Fruit fly (Drosophila melanogaster) whole organism, prepupa: ENCODE results near the gene rempA.

Experiments
- Blimp-1 ChIP-seq: fragments of 200-800 bp; sonication (Bioruptor generic); optimal IDR thresholded peaks from 3 replicates; lab custom pipeline; 2017; ENCODE audit warnings: missing biosample characterization, missing genetic modification characterization, mild to moderate bottlenecking, moderate library complexity, missing genetic modification reagents
- CG10631 ChIP-seq: fragments of 200-800 bp; sonication (Bioruptor generic); optimal IDR thresholded peaks from 2 replicates; lab custom pipeline; 2016; ENCODE audit warnings: missing biosample characterization, missing genetic modification characterization
- CG10669 ChIP-seq: fragments of 200-800 bp; sonication (Bioruptor generic); optimal IDR thresholded peaks from 3 replicates; lab custom pipeline; 2018; ENCODE audit warnings: missing biosample characterization, mild to moderate bottlenecking, missing genetic modification characterization, moderate library complexity
- CG11294 ChIP-seq: fragments of 200-800 bp; sonication (Bioruptor generic); IDR thresholded peaks from 2 replicates; pipeline ENCODE4 v1.3.6; 2022; ENCODE audit warnings: missing biosample characterization, missing genetic modification characterization
- CG11762 ChIP-seq: fragments of 200-800 bp; sonication (Bioruptor generic); optimal IDR thresholded peaks from 3 replicates; lab custom pipeline; 2016; ENCODE audit warnings: missing biosample characterization, missing genetic modification characterization; ENCODE audit not compliant: insufficient read depth
- CG11902 ChIP-seq: fragments of 200-800 bp; sonication (Bioruptor generic); optimal IDR thresholded peaks from 3 replicates; lab custom pipeline; 2016; ENCODE audit warnings: missing biosample characterization, missing genetic modification characterization
- CG1621 ChIP-seq: fragments of 200-800 bp; sonication (Bioruptor generic); optimal IDR thresholded peaks from 3 replicates; lab custom pipeline; 2018; ENCODE audit warnings: missing biosample characterization, mild to moderate bottlenecking, missing genetic modification characterization
- CG16779 ChIP-seq: fragments of 200-800 bp; sonication (Bioruptor generic); optimal IDR thresholded peaks from 3 replicates; lab custom pipeline; 2017; ENCODE audit warnings: missing biosample characterization, mild to moderate bottlenecking, missing genetic modification characterization
- CG3032 ChIP-seq: fragments of 200-800 bp; optimal IDR thresholded peaks from 2 replicates; lab custom pipeline; 2019; ENCODE audit warnings: missing biosample characterization, mild to moderate bottlenecking, missing genetic modification characterization, moderate library complexity
- CG31627 ChIP-seq: fragments of 200-800 bp; sonication (Bioruptor generic); optimal IDR thresholded peaks from 3 replicates; lab custom pipeline; 2016; ENCODE audit warnings: missing biosample characterization, missing genetic modification characterization
- CG32006 ChIP-seq: fragments of 200-800 bp; sonication (Bioruptor generic); optimal IDR thresholded peaks from 3 replicates; lab custom pipeline; 2017; ENCODE audit warnings: missing biosample characterization, mild to moderate bottlenecking, missing genetic modification characterization
- CG34406 ChIP-seq: fragments of 200-800 bp; sonication (Bioruptor generic); optimal IDR thresholded peaks from 3 replicates; lab custom pipeline; 2016; ENCODE audit warnings: missing biosample characterization, missing genetic modification characterization
- CG3919 ChIP-seq: fragments of 200-800 bp; sonication (Bioruptor generic); optimal IDR thresholded peaks from 3 replicates; lab custom pipeline; 2016; ENCODE audit warnings: missing biosample characterization, missing genetic modification characterization
- CG4318 ChIP-seq: fragments of 200-800 bp; sonication (Bioruptor generic); optimal IDR thresholded peaks from 3 replicates; lab custom pipeline; 2017; ENCODE audit warnings: missing biosample characterization, mild to moderate bottlenecking, missing genetic modification characterization
- CG6792 ChIP-seq: fragments of 200-800 bp; sonication (Bioruptor generic); optimal IDR thresholded peaks from 3 replicates; lab custom pipeline; 2016; ENCODE audit warnings: missing biosample characterization, missing genetic modification characterization
- CG7368 ChIP-seq: fragments of 200-800 bp; sonication (Bioruptor generic); optimal IDR thresholded peaks from 3 replicates; lab custom pipeline; 2016; ENCODE audit warnings: missing biosample characterization, missing genetic modification characterization
- CG8119 ChIP-seq: fragments of 200-800 bp; sonication (Bioruptor generic); IDR thresholded peaks from 3 replicates; pipeline ENCODE4 v1.3.6; 2022; ENCODE audit warnings: missing biosample characterization, missing genetic modification characterization
- CG9139 ChIP-seq: fragments of 200-800 bp; sonication (Bioruptor generic); optimal IDR thresholded peaks from 3 replicates; lab custom pipeline; 2017; ENCODE audit warnings: missing biosample characterization, mild to moderate bottlenecking, missing genetic modification characterization
- Eip75B ChIP-seq: fragments of 200-800 bp; sonication (Bioruptor generic); optimal IDR thresholded peaks from 3 replicates; lab custom pipeline; 2016; ENCODE audit warnings: missing biosample characterization, missing genetic modification characterization
- Eip78C ChIP-seq: fragments of 200-800 bp; sonication (Bioruptor generic); peaks from one replicate; lab custom pipeline; 2016; ENCODE audit warnings: missing biosample characterization, missing genetic modification characterization
- Eip93F ChIP-seq: fragments of 200-800 bp; sonication (Bioruptor generic); optimal IDR thresholded peaks from 2 replicates; lab custom pipeline; 2016; ENCODE audit warnings: missing biosample characterization, mild to moderate bottlenecking, missing genetic modification characterization
- Ets21C ChIP-seq: fragments of 200-800 bp; sonication (Bioruptor generic); optimal IDR thresholded peaks from 3 replicates; lab custom pipeline; 2016; ENCODE audit warnings: missing biosample characterization, missing genetic modification characterization
- Ets96B ChIP-seq: fragments of 200-800 bp; optimal IDR thresholded peaks from 2 replicates; lab custom pipeline; 2019; ENCODE audit warnings: missing biosample characterization, mild to moderate bottlenecking, missing genetic modification characterization, moderate library complexity
- Gug ChIP-seq: fragments of 200-800 bp; sonication (Bioruptor generic); IDR thresholded peaks from 2 replicates; pipeline ENCODE4 v1.3.6; 2022; ENCODE audit warnings: missing biosample characterization, missing genetic modification characterization
- Hr38 ChIP-seq: sonication (Bioruptor generic); optimal IDR thresholded peaks from 2 replicates; lab custom pipeline; 2016; ENCODE audit warnings: missing biosample characterization, missing genetic modification characterization
- Hr4 ChIP-seq: fragments of 200-800 bp; sonication (Bioruptor generic); optimal IDR thresholded peaks from 3 replicates; lab custom pipeline; 2016; ENCODE audit warnings: missing biosample characterization, missing genetic modification characterization
- Lpt ChIP-seq: fragments of 200-800 bp; sonication (Bioruptor generic); optimal IDR thresholded peaks from 3 replicates; lab custom pipeline; 2016; ENCODE audit warnings: missing biosample characterization, missing genetic modification characterization
- OdsH ChIP-seq: fragments of 200-800 bp; sonication (Bioruptor generic); optimal IDR thresholded peaks from 3 replicates; lab custom pipeline; 2016; ENCODE audit warnings: missing biosample characterization, missing genetic modification characterization
- Smox ChIP-seq: fragments of 200-800 bp; sonication (Bioruptor generic); optimal IDR thresholded peaks from 3 replicates; lab custom pipeline; 2016; ENCODE audit warnings: missing biosample characterization, missing genetic modification characterization
- Sox102F ChIP-seq: fragments of 200-800 bp; sonication (Bioruptor generic); optimal IDR thresholded peaks from 2 replicates; lab custom pipeline; 2016; ENCODE audit warnings: missing biosample characterization, mild to moderate bottlenecking, missing genetic modification characterization
- Sox15 ChIP-seq: fragments of 200-800 bp; sonication (Bioruptor generic); optimal IDR thresholded peaks from 3 replicates; lab custom pipeline; 2016; ENCODE audit warnings: missing biosample characterization, missing genetic modification characterization
- achi ChIP-seq: fragments of 200-800 bp; sonication (Bioruptor generic); optimal IDR thresholded peaks from 3 replicates; lab custom pipeline; 2016; ENCODE audit warnings: missing biosample characterization, missing genetic modification characterization
- cyc ChIP-seq: fragments of 200-800 bp; sonication (Bioruptor generic); optimal IDR thresholded peaks from 3 replicates; lab custom pipeline; 2016; ENCODE audit warnings: missing biosample characterization, missing genetic modification characterization
- dsx ChIP-seq: fragments of 200-800 bp; optimal IDR thresholded peaks from 3 replicates; lab custom pipeline; 2019; ENCODE audit warnings: missing biosample characterization, mild to moderate bottlenecking, missing genetic modification characterization, moderate library complexity; ENCODE audit not compliant: poor library complexity, severe bottlenecking
- eg ChIP-seq: fragments of 200-800 bp; sonication (Bioruptor generic); IDR thresholded peaks from 3 replicates; pipeline ENCODE4 v1.3.6; 2022; ENCODE audit warnings: missing biosample characterization, missing genetic modification characterization
- esn ChIP-seq: fragments of 200-800 bp; sonication (Bioruptor generic); optimal IDR thresholded peaks from 2 replicates; lab custom pipeline; 2016; ENCODE audit warnings: missing biosample characterization, mild to moderate bottlenecking, missing genetic modification characterization, moderate library complexity
- fd59A ChIP-seq: fragments of 200-800 bp; sonication (Bioruptor generic); optimal IDR thresholded peaks from 2 replicates; lab custom pipeline; 2017; ENCODE audit warnings: missing biosample characterization, mild to moderate bottlenecking, missing genetic modification characterization, missing genetic modification reagents
- fd85E ChIP-seq: fragments of 200-800 bp; sonication (Bioruptor generic); optimal IDR thresholded peaks from 3 replicates; lab custom pipeline; 2016; ENCODE audit warnings: missing biosample characterization, missing genetic modification characterization
- fkh ChIP-seq: fragments of 200-800 bp; sonication (Bioruptor generic); optimal IDR thresholded peaks from 3 replicates; lab custom pipeline; 2017; ENCODE audit warnings: missing biosample characterization, mild to moderate bottlenecking, missing genetic modification characterization, moderate library complexity
- lz ChIP-seq: fragments of 200-800 bp; sonication (Bioruptor generic); optimal IDR thresholded peaks from 3 replicates; lab custom pipeline; 2016; ENCODE audit warnings: missing biosample characterization, missing genetic modification characterization
- salr ChIP-seq, 2 experiments: fragments of 200-800 bp; sonication (Bioruptor generic); optimal IDR thresholded peaks; 3 replicates each; lab custom pipeline; 2016 to 2018; ENCODE audit warnings: missing biosample characterization in 2 of 2, missing genetic modification characterization in 2 of 2, mild to moderate bottlenecking in 1 of 2
- spab ChIP-seq: fragments of 200-800 bp; sonication (Bioruptor generic); optimal IDR thresholded peaks from 2 replicates; lab custom pipeline; 2017; ENCODE audit warnings: missing biosample characterization, mild to moderate bottlenecking, missing genetic modification characterization, missing genetic modification reagents
- ss ChIP-seq, 2 experiments: fragments of 200-800 bp; sonication (Bioruptor generic); optimal IDR thresholded peaks; 2 replicates in 1 of 2; 3 replicates in 1 of 2; lab custom pipeline; 2017 to 2018; ENCODE audit warnings: mild to moderate bottlenecking in 2 of 2, missing biosample characterization in 2 of 2, missing genetic modification characterization in 2 of 2, moderate library complexity in 1 of 2
- svp ChIP-seq: fragments of 200-800 bp; sonication (Bioruptor generic); peaks from one replicate; lab custom pipeline; 2016; ENCODE audit warnings: missing biosample characterization, missing genetic modification characterization
- topi ChIP-seq: fragments of 200-800 bp; sonication (Bioruptor generic); optimal IDR thresholded peaks from 3 replicates; lab custom pipeline; 2016; ENCODE audit warnings: missing biosample characterization, missing genetic modification characterization
- vri ChIP-seq: fragments of 200-800 bp; sonication (Bioruptor generic); optimal IDR thresholded peaks from 3 replicates; lab custom pipeline; 2016; ENCODE audit warnings: missing biosample characterization, mild to moderate bottlenecking, missing genetic modification characterization

The rempA gene

dm6 chr2L:530245-530644 lies 29.9 kb downstream of the rempA start (continued):
- TF ChIP-seq esn (GFP tag; lab: Kevin White, UChicago) (peak; percentile 97), Eip75B (GFP tag; lab: Kevin White, UChicago) (peak; percentile 90), CG32006 (peak; percentile 42), Hr38 (GFP tag; lab: Kevin White, UChicago) (no peak), Ets96B (tag; lab: Kevin White, UChicago) (peak; percentile 64), Hr4 (GFP tag; lab: Kevin White, UChicago) (no peak), cyc (GFP tag; lab: Kevin White, UChicago) (peak; percentile 94), Smox (GFP tag; lab: Kevin White, UChicago) (peak; percentile 92), CG11294 (no peak), ss (GFP tag; optimal IDR thresholded peaks at IDR 0.05; lab: Kevin White, UChicago) (peak; percentile 60 to 73), Ets21C (GFP tag; lab: Kevin White, UChicago) (no peak), Blimp-1 (GFP tag; lab: Kevin White, UChicago) (peak; percentile 71), CG3919 (peak; percentile 87), CG6792 (GFP tag; lab: Kevin White, UChicago) (peak; percentile 91), topi (GFP tag; lab: Kevin White, UChicago) (peak; percentile 93), Gug (GFP tag; lab: Robert Waterston, UW) (no peak), CG9139 (GFP tag; lab: Kevin White, UChicago) (no peak), OdsH (GFP tag; lab: Kevin White, UChicago) (peak; percentile 89), fkh (GFP tag; lab: Kevin White, UChicago) (no peak), CG10631 (GFP tag; lab: Kevin White, UChicago) (peak; percentile 80), Sox102F (GFP tag; lab: Kevin White, UChicago) (peak; percentile 97), CG4318 (GFP tag; lab: Kevin White, UChicago) (no peak), svp (GFP tag; lab: Kevin White, UChicago) (peak; percentile 98), dsx (GFP tag; lab: Kevin White, UChicago) (peak; percentile 61), Sox15 (peak; percentile 71), CG31627 (GFP tag; lab: Kevin White, UChicago) (peak; percentile 96), CG8119 (GFP tag; lab: Robert Waterston, UW) (0 out of 3 replicates have a peak, but pooled peaks have one; percentile 44), vri (GFP tag; lab: Kevin White, UChicago) (peak; percentile 96), fd85E (GFP tag; lab: Kevin White, UChicago) (peak; percentile 41), CG16779 (peak; percentile 66), fd59A (peak; percentile 74)

dm6 chr2L:527689-528088 lies 32.4 kb downstream of the rempA start:
- TF ChIP-seq svp (GFP tag; lab: Kevin White, UChicago) (peak; percentile 51), CG11902 (GFP tag; lab: Kevin White, UChicago) (no peak), Blimp-1 (GFP tag; lab: Kevin White, UChicago) (no peak), salr (GFP tag; optimal IDR thresholded peaks at IDR 0.05; lab: Kevin White, UChicago) (no peak), CG9139 (GFP tag; lab: Kevin White, UChicago) (no peak), Eip93F (GFP tag; lab: Kevin White, UChicago) (no peak), vri (GFP tag; lab: Kevin White, UChicago) (peak; percentile 10), lz (GFP tag; lab: Kevin White, UChicago) (no peak), achi (GFP tag; lab: Kevin White, UChicago) (no peak), CG7368 (GFP tag; lab: Kevin White, UChicago) (no peak), fd85E (GFP tag; lab: Kevin White, UChicago) (no peak)

- TF ChIP-seq spab (GFP tag; lab: Kevin White, UChicago) (no peak), Gug (GFP tag; lab: Robert Waterston, UW) (no peak), dsx (GFP tag; lab: Kevin White, UChicago) (no peak), Smox (GFP tag; lab: Kevin White, UChicago) (no peak), Eip78C (GFP tag; lab: Kevin White, UChicago) (no peak), CG11762 (GFP tag; lab: Kevin White, UChicago) (no peak), CG1621 (tag; lab: Kevin White, UChicago) (no peak), CG34406 (GFP tag; lab: Kevin White, UChicago) (no peak), Sox15 (no peak), Blimp-1 (GFP tag; lab: Kevin White, UChicago) (no peak), Ets96B (tag; lab: Kevin White, UChicago) (no peak), salr (GFP tag; optimal IDR thresholded peaks at IDR 0.05; lab: Kevin White, UChicago) (no peak), CG3032 (no peak), Lpt (no peak), Ets21C (GFP tag; lab: Kevin White, UChicago) (peak; percentile 23), Hr4 (GFP tag; lab: Kevin White, UChicago) (no peak), CG31627 (GFP tag; lab: Kevin White, UChicago) (no peak), OdsH (GFP tag; lab: Kevin White, UChicago) (no peak), Eip93F (GFP tag; lab: Kevin White, UChicago) (no peak), CG11902 (GFP tag; lab: Kevin White, UChicago) (no peak), eg (GFP tag; lab: Robert Waterston, UW) (no peak), CG10669 (GFP tag; lab: Kevin White, UChicago) (no peak)
Measured at dm6 chr2L:526924-527307, 33.2 kb downstream of the rempA start.
